Fruit fly (Drosophila melanogaster) whole organism, embryonic: Measurements from ENCODE around the gene mag.

ENCODE experiments used
- Antp ChIP-seq: fragments of 200-800 bp; sonication (Bioruptor generic); optimal IDR thresholded peaks from 3 replicates; lab custom pipeline; 2016; ENCODE audit warnings: missing biosample characterization, missing genetic modification characterization
- CG10431 ChIP-seq: fragments of 200-800 bp; sonication (Bioruptor generic); optimal IDR thresholded peaks from 3 replicates; lab custom pipeline; 2018; ENCODE audit warnings: missing biosample characterization, mild to moderate bottlenecking, missing genetic modification characterization
- CG10654 ChIP-seq: fragments of 200-800 bp; sonication (Bioruptor generic); optimal IDR thresholded peaks from 2 replicates; lab custom pipeline; 2016; ENCODE audit warnings: missing biosample characterization, missing genetic modification characterization
- CG11696 ChIP-seq: fragments of 200-800 bp; sonication (Bioruptor generic); IDR thresholded peaks from 2 replicates; pipeline ENCODE4 v1.3.6; 2022; ENCODE audit warnings: missing biosample characterization, missing genetic modification characterization
- CG12659 ChIP-seq: fragments of 200-800 bp; sonication (Bioruptor generic); optimal IDR thresholded peaks from 3 replicates; lab custom pipeline; 2017; ENCODE audit warnings: mild to moderate bottlenecking, missing biosample characterization, missing genetic modification reagents, missing genetic modification characterization
- CG13624 ChIP-seq: fragments of 200-800 bp; sonication (Bioruptor generic); optimal IDR thresholded peaks from 2 replicates; lab custom pipeline; 2016; ENCODE audit warnings: missing biosample characterization, missing genetic modification characterization
- CG13894 ChIP-seq: fragments of 200-800 bp; sonication (Bioruptor generic); optimal IDR thresholded peaks from 3 replicates; lab custom pipeline; 2018; ENCODE audit warnings: missing biosample characterization, mild to moderate bottlenecking, missing genetic modification characterization, moderate library complexity
- CG15601 ChIP-seq: fragments of 200-800 bp; sonication (Bioruptor generic); optimal IDR thresholded peaks from 3 replicates; lab custom pipeline; 2019; ENCODE audit warnings: missing biosample characterization, mild to moderate bottlenecking, missing genetic modification characterization, moderate library complexity
- CG16779 ChIP-seq: fragments of 200-800 bp; sonication (Bioruptor generic); IDR thresholded peaks from 2 replicates; pipeline ENCODE4 v1.3.6; 2022; ENCODE audit warnings: missing biosample characterization, missing genetic modification characterization
- CG16815 ChIP-seq: fragments of 200-800 bp; sonication (Bioruptor generic); optimal IDR thresholded peaks from 3 replicates; lab custom pipeline; 2017; ENCODE audit warnings: missing biosample characterization, mild to moderate bottlenecking, missing genetic modification characterization
- CG17612 ChIP-seq: fragments of 200-800 bp; sonication (Bioruptor generic); IDR thresholded peaks from 2 replicates; pipeline ENCODE4 v1.3.6; 2022; ENCODE audit warnings: missing biosample characterization, missing genetic modification characterization
- CG1832 ChIP-seq: fragments of 200-800 bp; sonication (Bioruptor generic); optimal IDR thresholded peaks from 2 replicates; lab custom pipeline; 2017; ENCODE audit warnings: missing biosample characterization, mild to moderate bottlenecking, missing genetic modification characterization, inconsistent platforms
- CG30431 ChIP-seq: fragments of 200-800 bp; sonication (Bioruptor generic); optimal IDR thresholded peaks from 2 replicates; lab custom pipeline; 2017; ENCODE audit warnings: missing biosample characterization, missing genetic modification characterization
- CG31441 ChIP-seq: fragments of 200-800 bp; sonication (Bioruptor generic); IDR thresholded peaks from 2 replicates; pipeline ENCODE4 v1.3.6; 2022; ENCODE audit warnings: missing biosample characterization, missing genetic modification characterization
- CG3163 ChIP-seq: fragments of 200-800 bp; sonication (Bioruptor generic); optimal IDR thresholded peaks from 3 replicates; lab custom pipeline; 2016; ENCODE audit warnings: missing biosample characterization, missing genetic modification characterization
- CG32532 ChIP-seq: fragments of 200-800 bp; sonication (Bioruptor generic); IDR thresholded peaks from 2 replicates; pipeline ENCODE4 v1.3.6; 2022; ENCODE audit warnings: missing biosample characterization, missing genetic modification characterization
- CG34224 ChIP-seq: fragments of 200-800 bp; sonication (Bioruptor generic); IDR thresholded peaks from 3 replicates; pipeline ENCODE4 v1.3.6; 2022; ENCODE audit warnings: missing biosample characterization, missing genetic modification characterization; ENCODE audit not compliant: partially characterized antibody
- CG3726 ChIP-seq: fragments of 200-800 bp; sonication (Bioruptor generic); IDR thresholded peaks from 3 replicates; pipeline ENCODE4, ENCODE4 v1.3.6; 2022; ENCODE audit warnings: missing biosample characterization, missing genetic modification characterization
- CG4707 ChIP-seq: fragments of 200-800 bp; sonication (Bioruptor generic); optimal IDR thresholded peaks from 2 replicates; lab custom pipeline; 2018; ENCODE audit warnings: missing biosample characterization, mild to moderate bottlenecking, missing genetic modification characterization, moderate library complexity
- CG7556 ChIP-seq: fragments of 200-800 bp; sonication (Bioruptor generic); optimal IDR thresholded peaks from 2 replicates; lab custom pipeline; 2017; ENCODE audit warnings: missing biosample characterization, mild to moderate bottlenecking, missing genetic modification characterization
- CG9437 ChIP-seq: fragments of 200-800 bp; sonication (Bioruptor generic); optimal IDR thresholded peaks from 2 replicates; lab custom pipeline; 2018; ENCODE audit warnings: missing biosample characterization, mild to moderate bottlenecking, missing genetic modification characterization
- Camta ChIP-seq: fragments of 200-800 bp; sonication (Bioruptor generic); optimal IDR thresholded peaks from 2 replicates; lab custom pipeline; 2016; ENCODE audit warnings: missing biosample characterization, missing genetic modification characterization
- CoRest ChIP-seq: fragments of 200-800 bp; sonication (Bioruptor generic); optimal IDR thresholded peaks from 3 replicates; lab custom pipeline; 2018; ENCODE audit warnings: missing biosample characterization, mild to moderate bottlenecking, missing genetic modification characterization, moderate library complexity
- D19B ChIP-seq: fragments of 200-800 bp; sonication (Bioruptor generic); optimal IDR thresholded peaks from 2 replicates; lab custom pipeline; 2017; ENCODE audit warnings: missing biosample characterization, mild to moderate bottlenecking, missing genetic modification characterization
- Dfd ChIP-seq, 2 experiments: fragments of >200 bp; optimal IDR thresholded peaks; 2 replicates each; lab custom pipeline; 2017; ENCODE audit warnings: missing biosample characterization in 2 of 2, missing genetic modification characterization in 2 of 2
- Doc2 ChIP-seq: fragments of 200-800 bp; sonication (Bioruptor generic); IDR thresholded peaks from 2 replicates; pipeline ENCODE4 v1.3.6; 2022; ENCODE audit warnings: missing biosample characterization, missing genetic modification characterization
- Dp ChIP-seq: fragments of 200-800 bp; sonication (Bioruptor generic); optimal IDR thresholded peaks from 2 replicates; lab custom pipeline; 2018; ENCODE audit warnings: missing biosample characterization, mild to moderate bottlenecking, missing genetic modification characterization, moderate library complexity
- Elba2 ChIP-seq: fragments of 200-800 bp; sonication (Bioruptor generic); optimal IDR thresholded peaks from 3 replicates; lab custom pipeline; 2016; ENCODE audit warnings: missing biosample characterization, missing genetic modification characterization
- Fer1 ChIP-seq: fragments of 200-800 bp; sonication (Bioruptor generic); optimal IDR thresholded peaks from 2 replicates; lab custom pipeline; 2017; ENCODE audit warnings: missing biosample characterization, mild to moderate bottlenecking, missing genetic modification characterization
- H2.0 ChIP-seq: fragments of 200-800 bp; sonication (Bioruptor generic); IDR thresholded peaks from 2 replicates; pipeline ENCODE4 v1.3.6; 2022; ENCODE audit warnings: missing biosample characterization, missing genetic modification characterization
- HLH4C ChIP-seq: fragments of 200-800 bp; sonication (Bioruptor generic); IDR thresholded peaks from 3 replicates; pipeline ENCODE4 v1.3.6; 2022; ENCODE audit warnings: missing biosample characterization, missing genetic modification characterization; ENCODE audit not compliant: partially characterized antibody
- Hey ChIP-seq: fragments of 200-800 bp; sonication (Bioruptor generic); optimal IDR thresholded peaks from 3 replicates; lab custom pipeline; 2018; ENCODE audit warnings: missing biosample characterization, mild to moderate bottlenecking, missing genetic modification characterization
- Hr78 ChIP-seq, 2 experiments: fragments of 200-800 bp in 1 of 2; fragments of >200 bp in 1 of 2; sonication (Bioruptor generic) in 1 of 2; optimal IDR thresholded peaks; 2 replicates each; lab custom pipeline; 2017 to 2019; ENCODE audit warnings: missing biosample characterization in 2 of 2, missing genetic modification characterization in 2 of 2, mild to moderate bottlenecking in 1 of 2, moderate library complexity in 1 of 2
- Hsf ChIP-seq: fragments of 200-800 bp; sonication (Bioruptor generic); optimal IDR thresholded peaks from 3 replicates; lab custom pipeline; 2016; ENCODE audit warnings: missing biosample characterization, missing genetic modification characterization
- Mrtf ChIP-seq: fragments of 200-800 bp; sonication (Bioruptor generic); IDR thresholded peaks from 3 replicates; pipeline ENCODE4 v1.3.6; 2022; ENCODE audit warnings: missing biosample characterization, missing genetic modification characterization
- NC2β ChIP-seq: fragments of 200-800 bp; sonication (Bioruptor generic); optimal IDR thresholded peaks from 2 replicates; lab custom pipeline; 2016; ENCODE audit warnings: missing biosample characterization, missing genetic modification characterization
- Ravus ChIP-seq: fragments of 200-800 bp; sonication (Bioruptor generic); IDR thresholded peaks from 2 replicates; pipeline ENCODE4 v1.3.6; 2022; ENCODE audit warnings: missing biosample characterization, missing genetic modification characterization
- Sox100B ChIP-seq: fragments of 200-800 bp; sonication (Bioruptor generic); optimal IDR thresholded peaks from 3 replicates; lab custom pipeline; 2018; ENCODE audit warnings: missing biosample characterization, mild to moderate bottlenecking, missing genetic modification characterization
- Sox102F ChIP-seq: fragments of 200-800 bp; sonication (Bioruptor generic); optimal IDR thresholded peaks from 2 replicates; lab custom pipeline; 2018; ENCODE audit warnings: missing biosample characterization, mild to moderate bottlenecking, missing genetic modification characterization, moderate library complexity
- Vsx1 ChIP-seq: fragments of 200-800 bp; sonication (Bioruptor generic); optimal IDR thresholded peaks from 2 replicates; lab custom pipeline; 2017; ENCODE audit warnings: missing biosample characterization, mild to moderate bottlenecking, missing genetic modification characterization, missing genetic modification reagents
- al ChIP-seq: fragments of 200-800 bp; sonication (Bioruptor generic); IDR thresholded peaks from 2 replicates; pipeline ENCODE4 v1.3.6; 2022; ENCODE audit warnings: missing biosample characterization, missing genetic modification characterization
- ap ChIP-seq: fragments of 200-800 bp; sonication (Bioruptor generic); IDR thresholded peaks from 2 replicates; pipeline ENCODE4 v1.3.6; 2022; ENCODE audit warnings: missing biosample characterization, missing genetic modification characterization
- caup ChIP-seq: fragments of 200-800 bp; sonication (Bioruptor generic); optimal IDR thresholded peaks from 3 replicates; lab custom pipeline; 2017; ENCODE audit warnings: missing biosample characterization, mild to moderate bottlenecking, missing genetic modification characterization, moderate library complexity; ENCODE audit not compliant: severe bottlenecking
- fd3F ChIP-seq: fragments of 200-800 bp; sonication (Bioruptor generic); optimal IDR thresholded peaks from 2 replicates; lab custom pipeline; 2018; ENCODE audit warnings: missing biosample characterization, mild to moderate bottlenecking, missing genetic modification characterization, moderate library complexity
- gfzf ChIP-seq: fragments of 200-800 bp; sonication (Bioruptor generic); optimal IDR thresholded peaks from 2 replicates; lab custom pipeline; 2016; ENCODE audit warnings: missing biosample characterization, mild to moderate bottlenecking, missing genetic modification characterization, moderate library complexity
- ind ChIP-seq: fragments of 200-800 bp; sonication (Bioruptor generic); optimal IDR thresholded peaks from 3 replicates; lab custom pipeline; 2016; ENCODE audit warnings: missing biosample characterization, missing genetic modification characterization
- jigr1 ChIP-seq: fragments of 200-800 bp; sonication (Bioruptor generic); IDR thresholded peaks from 3 replicates; pipeline ENCODE4 v1.3.6; 2022; ENCODE audit warnings: missing biosample characterization, missing genetic modification characterization
- klu ChIP-seq: fragments of 200-800 bp; sonication (Bioruptor generic); IDR thresholded peaks from 2 replicates; pipeline ENCODE4 v1.3.6; 2022; ENCODE audit warnings: missing biosample characterization, missing genetic modification characterization
- mam ChIP-seq: fragments of 200-800 bp; sonication (Bioruptor generic); optimal IDR thresholded peaks from 3 replicates; lab custom pipeline; 2016; ENCODE audit warnings: missing biosample characterization, missing genetic modification characterization
- schlank ChIP-seq: fragments of 200-800 bp; sonication (Bioruptor generic); optimal IDR thresholded peaks from 2 replicates; lab custom pipeline; 2018; ENCODE audit warnings: missing biosample characterization, mild to moderate bottlenecking, missing genetic modification characterization
- seq ChIP-seq: fragments of 200-800 bp; sonication (Bioruptor generic); IDR thresholded peaks from 2 replicates; pipeline ENCODE4 v1.3.6; 2022; ENCODE audit warnings: missing biosample characterization, missing genetic modification characterization
- tin ChIP-seq: fragments of 200-800 bp; sonication (Bioruptor generic); optimal IDR thresholded peaks from 3 replicates; lab custom pipeline; 2016; ENCODE audit warnings: missing biosample characterization, missing genetic modification characterization

mag gene

dm6 chr3L:20447337-20447736, 13.1 kb upstream of the mag start (continued):
- TF ChIP-seq CG31441 (GFP tag; lab: Robert Waterston, UW), result no peak
- TF ChIP-seq tin (GFP tag; lab: Kevin White, UChicago), result no peak
- peak; percentile 17 for TF ChIP-seq mam (GFP tag; lab: Kevin White, UChicago)
- TF ChIP-seq Hsf (GFP tag; lab: Kevin White, UChicago), result peak; percentile 9
- peak; percentile 39 for TF ChIP-seq Sox102F (GFP tag; lab: Kevin White, UChicago)
- no peak for TF ChIP-seq CG3163 (GFP tag; lab: Kevin White, UChicago)
- no peak for TF ChIP-seq klu
- no peak for TF ChIP-seq seq
- TF ChIP-seq H2.0 (GFP tag; lab: Robert Waterston, UW), result no peak
- no peak for TF ChIP-seq D19B (GFP tag; lab: Kevin White, UChicago)
- TF ChIP-seq CG12659 (GFP tag; lab: Kevin White, UChicago), result no peak
- TF ChIP-seq Doc2 (GFP tag; lab: Robert Waterston, UW), result no peak
- no peak for TF ChIP-seq HLH4C (GFP tag; lab: Robert Waterston, UW)
- 0 out of 3 replicates have a peak, but pooled peaks have one; percentile 36 for TF ChIP-seq Mrtf (GFP tag; lab: Robert Waterston, UW)
- TF ChIP-seq Fer1 (GFP tag; lab: Kevin White, UChicago), result no peak
- TF ChIP-seq CG30431, result no peak
- TF ChIP-seq CoRest, result peak; percentile 26
- no peak for TF ChIP-seq caup (GFP tag; lab: Kevin White, UChicago)
- no peak for TF ChIP-seq schlank
- no peak for TF ChIP-seq Ravus
- TF ChIP-seq CG32532 (GFP tag; lab: Robert Waterston, UW), result no peak
- no peak for TF ChIP-seq Sox100B (GFP tag; lab: Kevin White, UChicago)
- TF ChIP-seq ap (GFP tag; lab: Robert Waterston, UW), result no peak
- TF ChIP-seq CG3726, result 0 out of 3 replicates have a peak, but pooled peaks have one; percentile 36
- no peak for TF ChIP-seq CG10431 (GFP tag; lab: Kevin White, UChicago)
- no peak for TF ChIP-seq CG15601 (tag; lab: Kevin White, UChicago)
- TF ChIP-seq gfzf, result no peak
- TF ChIP-seq jigr1 (GFP tag; lab: Robert Waterston, UW), result no peak
- TF ChIP-seq CG11696 (GFP tag; lab: Robert Waterston, UW), result no peak
- no peak for TF ChIP-seq Vsx1 (GFP tag; lab: Kevin White, UChicago)
- TF ChIP-seq CG16815 (GFP tag; lab: Kevin White, UChicago), result peak; percentile 50
- no peak for TF ChIP-seq Camta (GFP tag; lab: Kevin White, UChicago)
- TF ChIP-seq CG1832, result no peak
- TF ChIP-seq CG7556 (GFP tag; lab: Kevin White, UChicago), result no peak
- TF ChIP-seq CG13624 (GFP tag; lab: Kevin White, UChicago), result no peak
- TF ChIP-seq CG4707 (GFP tag; lab: Kevin White, UChicago), result no peak
- TF ChIP-seq Dp (GFP tag; lab: Kevin White, UChicago), result no peak
- TF ChIP-seq NC2β (GFP tag; lab: Kevin White, UChicago), result no peak
- no peak for TF ChIP-seq al (GFP tag; lab: Robert Waterston, UW)
- TF ChIP-seq CG16779, result no peak
- TF ChIP-seq ind (GFP tag; lab: Kevin White, UChicago), result no peak
- TF ChIP-seq Elba2 (GFP tag; lab: Kevin White, UChicago), result no peak
- no peak for TF ChIP-seq Dfd (GFP tag; optimal IDR thresholded peaks at IDR 0.05; lab: Kevin White, UChicago)
- TF ChIP-seq CG17612 (GFP tag; lab: Robert Waterston, UW), result no peak
- no peak for TF ChIP-seq CG10654 (GFP tag; lab: Kevin White, UChicago)
- TF ChIP-seq Antp (GFP tag; lab: Kevin White, UChicago), result peak; percentile 1
- no peak for TF ChIP-seq Hr78 (GFP tag; optimal IDR thresholded peaks at IDR 0.05; lab: Kevin White, UChicago)
- no peak for TF ChIP-seq CG34224 (GFP tag; lab: Robert Waterston, UW)
- no peak for TF ChIP-seq CG9437 (GFP tag; lab: Kevin White, UChicago)
- TF ChIP-seq CG13894, result no peak
- no peak for TF ChIP-seq Hey
- TF ChIP-seq fd3F (GFP tag; lab: Kevin White, UChicago), result no peak
